Worm (Caenorhabditis elegans) whole organism, L4 larva: ENCODE results near the gene srt-69.

Source experiments
- aly-2 ChIP-seq: sonication (generic microtip); optimal IDR thresholded peaks from 2 replicates; lab custom pipeline; 2018; ENCODE audit warnings: missing biosample characterization, missing genetic modification characterization
- lin-15B ChIP-seq: fragments of 150-350 bp; sonication (generic microtip); optimal IDR thresholded peaks from 3 replicates; lab custom pipeline; 2014; ENCODE audit warnings: missing biosample characterization, missing genetic modification characterization
- mep-1 ChIP-seq: fragments of 150-350 bp; sonication (generic microtip); optimal IDR thresholded peaks from 3 replicates; lab custom pipeline; 2014; ENCODE audit warnings: missing biosample characterization, missing genetic modification characterization
- unc-39 ChIP-seq: sonication (generic microtip); optimal IDR thresholded peaks from 2 replicates; lab custom pipeline; 2017; ENCODE audit warnings: missing biosample characterization, missing genetic modification characterization

- no peak for TF ChIP-seq mep-1
- TF ChIP-seq aly-2 (tag; lab: Kevin White, UChicago): no peak
- no peak for TF ChIP-seq lin-15B (tag; lab: Kevin White, UChicago)
- no peak for TF ChIP-seq unc-39 (tag; lab: Kevin White, UChicago)
Measured at ce11 chrV:5239903-5240302, 25.6 kb downstream of the srt-69 start, which contains the start of gene B0238.15.
